Fruit fly (Drosophila melanogaster) whole organism, pupa: ENCODE data around the gene CG11444.

Experiments used
- CG10348 ChIP-seq: fragments of 200-800 bp; sonication (Bioruptor generic); IDR thresholded peaks from 2 replicates; pipeline ENCODE4 v1.3.6; 2022; ENCODE audit warnings: missing biosample characterization, missing genetic modification characterization
- CG12605 ChIP-seq: fragments of 200-800 bp; sonication (Bioruptor generic); IDR thresholded peaks from 2 replicates; pipeline ENCODE4 v1.3.6; 2022; ENCODE audit warnings: missing biosample characterization, missing genetic modification characterization
- CG13204 ChIP-seq: fragments of 200-800 bp; sonication (Bioruptor generic); optimal IDR thresholded peaks from 2 replicates; lab custom pipeline; 2018; ENCODE audit warnings: missing biosample characterization, mild to moderate bottlenecking, missing genetic modification characterization, moderate library complexity
- CG14655 ChIP-seq: fragments of 200-800 bp; sonication (Bioruptor generic); optimal IDR thresholded peaks from 3 replicates; lab custom pipeline; 2017; ENCODE audit warnings: mild to moderate bottlenecking, missing biosample characterization, missing genetic modification reagents, missing genetic modification characterization
- CG15710 ChIP-seq: fragments of 200-800 bp; sonication (Bioruptor generic); optimal IDR thresholded peaks from 2 replicates; lab custom pipeline; 2018; ENCODE audit warnings: missing biosample characterization, mild to moderate bottlenecking, missing genetic modification characterization, moderate library complexity
- CG17806 ChIP-seq: fragments of 200-800 bp; sonication (Bioruptor generic); optimal IDR thresholded peaks from 2 replicates; lab custom pipeline; 2018; ENCODE audit warnings: missing biosample characterization, mild to moderate bottlenecking, missing genetic modification characterization, moderate library complexity
- CG32121 ChIP-seq: fragments of 200-800 bp; sonication (Bioruptor generic); IDR thresholded peaks from 2 replicates; pipeline ENCODE4 v1.3.6; 2022; ENCODE audit warnings: missing biosample characterization, missing genetic modification characterization
- CG34367 ChIP-seq: fragments of 200-800 bp; sonication (Bioruptor generic); optimal IDR thresholded peaks from 2 replicates; lab custom pipeline; 2018; ENCODE audit warnings: missing biosample characterization, mild to moderate bottlenecking, missing genetic modification characterization
- CG4496 ChIP-seq: fragments of 200-800 bp; sonication (Bioruptor generic); IDR thresholded peaks from 3 replicates; pipeline ENCODE4 v1.3.6; 2022; ENCODE audit warnings: missing biosample characterization, missing genetic modification characterization
- CG8159 ChIP-seq: fragments of 200-800 bp; sonication (Bioruptor generic); optimal IDR thresholded peaks from 3 replicates; lab custom pipeline; 2018; ENCODE audit warnings: missing biosample characterization, mild to moderate bottlenecking, missing genetic modification characterization, moderate library complexity
- CG8301 ChIP-seq: fragments of 200-800 bp; sonication (Bioruptor generic); optimal IDR thresholded peaks from 2 replicates; lab custom pipeline; 2018; ENCODE audit warnings: missing biosample characterization, mild to moderate bottlenecking, missing genetic modification characterization
- CG9948 ChIP-seq: fragments of 200-800 bp; sonication (Bioruptor generic); optimal IDR thresholded peaks from 2 replicates; lab custom pipeline; 2018; ENCODE audit warnings: missing biosample characterization, mild to moderate bottlenecking, missing genetic modification characterization, moderate library complexity
- D1 ChIP-seq: fragments of 200-800 bp; sonication (Bioruptor generic); optimal IDR thresholded peaks from 2 replicates; lab custom pipeline; 2018; ENCODE audit warnings: missing biosample characterization, mild to moderate bottlenecking, missing genetic modification characterization, moderate library complexity
- EcR ChIP-seq: fragments of 200-800 bp; sonication (Bioruptor generic); optimal IDR thresholded peaks from 3 replicates; lab custom pipeline; 2019; ENCODE audit warnings: missing biosample characterization, missing genetic modification characterization, mild to moderate bottlenecking, moderate library complexity, missing genetic modification reagents
- Ets98B ChIP-seq: fragments of 200-800 bp; sonication (Bioruptor generic); IDR thresholded peaks from 2 replicates; pipeline ENCODE4 v1.3.6; 2022; ENCODE audit warnings: missing biosample characterization, missing genetic modification characterization
- Pif1A ChIP-seq: fragments of 200-800 bp; sonication (Bioruptor generic); optimal IDR thresholded peaks from 3 replicates; lab custom pipeline; 2016; ENCODE audit warnings: missing biosample characterization, missing genetic modification characterization
- Pif1B ChIP-seq: fragments of 200-800 bp; sonication (Bioruptor generic); optimal IDR thresholded peaks from 3 replicates; lab custom pipeline; 2016; ENCODE audit warnings: missing biosample characterization, missing genetic modification characterization
- Snoo ChIP-seq: fragments of 200-800 bp; sonication (Bioruptor generic); optimal IDR thresholded peaks from 3 replicates; lab custom pipeline; 2017; ENCODE audit warnings: missing biosample characterization, mild to moderate bottlenecking, missing genetic modification characterization, inconsistent platforms
- fd96Ca ChIP-seq: fragments of 200-800 bp; sonication (Bioruptor generic); IDR thresholded peaks from 3 replicates; pipeline ENCODE4 v1.3.6; 2022; ENCODE audit warnings: missing biosample characterization, missing genetic modification characterization
- gl ChIP-seq: fragments of 200-800 bp; sonication (Bioruptor generic); optimal IDR thresholded peaks from 2 replicates; lab custom pipeline; 2018; ENCODE audit warnings: missing biosample characterization, mild to moderate bottlenecking, missing genetic modification characterization
- rn ChIP-seq: fragments of 200-800 bp; sonication (Bioruptor generic); IDR thresholded peaks from 2 replicates; pipeline ENCODE4 v1.3.6; 2022; ENCODE audit warnings: missing biosample characterization, missing genetic modification characterization

CG11444 gene

DNA sequence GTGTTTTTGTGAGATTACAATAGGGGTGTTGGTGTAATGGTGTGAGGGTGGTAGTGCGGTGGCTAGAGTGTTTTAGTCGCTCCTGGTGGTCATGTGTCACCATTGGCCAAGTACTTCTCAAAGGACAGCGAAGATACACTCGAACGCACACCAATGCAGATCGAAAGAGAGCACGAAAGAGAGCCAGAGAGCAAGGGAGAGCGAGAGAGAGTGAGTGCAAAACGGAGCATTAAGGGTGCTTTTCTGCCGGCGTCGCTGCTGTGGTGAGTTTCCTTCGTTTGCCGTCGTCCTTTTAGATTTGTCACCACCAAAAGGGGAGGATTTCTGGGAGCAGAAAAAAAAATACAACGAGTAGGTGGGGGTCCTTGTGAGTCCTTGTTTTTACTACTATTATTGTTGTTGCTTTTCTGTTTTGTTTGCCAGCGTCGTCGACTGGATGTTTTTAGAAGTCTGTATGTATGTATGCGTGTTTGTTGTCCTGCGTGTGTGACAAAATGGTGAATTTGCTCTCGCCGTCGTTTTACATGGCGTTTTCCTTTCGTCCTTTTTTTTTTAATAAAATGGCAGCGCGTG lies 46.0 kb downstream of the CG11444 start:
- TF ChIP-seq Snoo (tag; lab: Kevin White, UChicago) (no peak), CG17806 (no peak), fd96Ca (GFP tag; lab: Robert Waterston, UW) (no peak), rn (GFP tag; lab: Robert Waterston, UW) (no peak), Pif1A (GFP tag; lab: Kevin White, UChicago) (no peak), D1 (tag; lab: Kevin White, UChicago) (no peak), CG10348 (GFP tag; lab: Robert Waterston, UW) (no peak), CG8301 (no peak), gl (tag; lab: Kevin White, UChicago) (no peak)

DNA sequence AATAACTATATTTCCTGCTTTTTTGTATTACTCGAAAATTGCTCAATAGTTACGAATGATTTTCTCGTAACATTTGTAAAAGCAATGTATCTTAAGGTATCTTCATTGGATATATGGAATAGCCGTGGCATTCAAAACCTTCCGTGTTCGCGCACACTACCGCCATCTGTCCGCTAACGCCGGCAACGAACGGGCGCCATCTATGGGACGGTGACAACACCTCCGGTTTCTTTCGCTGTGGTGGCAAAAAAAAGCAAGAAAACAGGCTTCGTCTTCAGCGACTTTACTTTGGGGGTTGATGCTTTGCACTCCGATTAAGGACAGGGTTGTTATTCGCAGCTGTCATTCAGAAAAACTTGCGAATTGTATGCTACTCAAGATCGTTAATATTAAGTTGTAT lies 47.1 kb downstream of the CG11444 start:
- TF ChIP-seq Snoo (tag; lab: Kevin White, UChicago) (peak; percentile 50), CG10348 (GFP tag; lab: Robert Waterston, UW) (no peak), D1 (tag; lab: Kevin White, UChicago) (no peak), EcR (no peak), CG32121 (no peak), Pif1B (GFP tag; lab: Kevin White, UChicago) (peak; percentile 3), CG14655 (peak; percentile 34), Pif1A (GFP tag; lab: Kevin White, UChicago) (peak; percentile 6), fd96Ca (GFP tag; lab: Robert Waterston, UW) (no peak; the same call in 2 of the 3 replicates), CG8301 (no peak), CG4496 (GFP tag; lab: Robert Waterston, UW) (peak; percentile 75), Ets98B (GFP tag; lab: Robert Waterston, UW) (no peak), CG9948 (tag; lab: Kevin White, UChicago) (no peak), CG34367 (peak; percentile 16), CG13204 (GFP tag; lab: Kevin White, UChicago) (peak; percentile 10)

DNA sequence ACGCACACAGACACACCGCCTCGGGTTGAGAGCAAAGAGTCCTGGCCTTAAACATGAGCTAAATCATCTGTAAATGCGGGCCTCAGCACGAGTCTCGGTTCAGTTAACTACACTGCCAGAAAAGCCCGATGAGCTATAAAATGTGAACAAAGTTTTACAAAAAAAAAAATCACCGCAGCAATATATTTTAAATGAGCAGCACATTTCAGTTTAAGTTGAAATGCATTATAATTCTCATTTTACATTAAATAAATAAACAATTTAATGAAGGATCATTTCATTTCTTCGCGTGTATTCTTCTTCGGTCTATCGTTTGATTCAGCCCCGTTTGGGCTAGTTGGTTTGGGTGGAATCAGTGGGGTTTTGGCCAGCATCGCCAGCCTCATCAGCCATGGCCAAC lies 48.9 kb downstream of the CG11444 start:
- no peak for TF ChIP-seq CG14655
- TF ChIP-seq CG32121, result no peak
- TF ChIP-seq CG17806, result no peak
- no peak for TF ChIP-seq fd96Ca (GFP tag; lab: Robert Waterston, UW)
- TF ChIP-seq CG9948 (tag; lab: Kevin White, UChicago), result no peak
- TF ChIP-seq EcR, result no peak
- TF ChIP-seq rn (GFP tag; lab: Robert Waterston, UW), result no peak
- TF ChIP-seq CG4496 (GFP tag; lab: Robert Waterston, UW), result no peak
- no peak for TF ChIP-seq gl (tag; lab: Kevin White, UChicago)
- TF ChIP-seq, all 21 proteins: peak for 0

DNA sequence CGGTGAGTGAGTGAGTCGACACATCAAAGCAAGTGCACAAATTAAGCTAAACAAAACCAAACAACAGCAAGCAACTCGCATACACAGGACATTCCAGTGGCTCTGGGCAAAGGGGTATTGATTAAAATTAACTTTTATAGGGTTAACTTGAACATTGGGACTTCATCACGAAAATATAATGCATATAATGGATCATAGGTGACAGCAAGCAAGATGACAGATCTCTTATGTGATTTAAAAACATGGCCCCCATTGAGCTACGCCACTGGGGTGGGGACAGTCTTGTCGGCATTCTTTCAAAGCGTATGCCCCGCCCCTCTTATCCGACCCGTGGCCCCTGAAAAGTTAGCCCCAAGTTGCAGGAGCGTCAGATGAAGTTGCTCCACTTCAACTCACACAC lies 50.7 kb downstream of the CG11444 start:
- TF ChIP-seq CG9948 (tag; lab: Kevin White, UChicago) (peak; percentile 40), Ets98B (GFP tag; lab: Robert Waterston, UW) (no peak), gl (tag; lab: Kevin White, UChicago) (no peak), CG8159 (tag; lab: Kevin White, UChicago) (peak; percentile 51), CG10348 (GFP tag; lab: Robert Waterston, UW) (no peak), CG14655 (peak; percentile 44), Pif1A (GFP tag; lab: Kevin White, UChicago) (peak; percentile 20), rn (GFP tag; lab: Robert Waterston, UW) (no peak), EcR (no peak), CG4496 (GFP tag; lab: Robert Waterston, UW) (no peak), CG34367 (peak; percentile 27), CG13204 (GFP tag; lab: Kevin White, UChicago) (no peak), CG15710 (tag; lab: Kevin White, UChicago) (peak; percentile 39), CG12605 (GFP tag; lab: Robert Waterston, UW) (0 out of 2 replicates have a peak, but pooled peaks have one; percentile 13), D1 (tag; lab: Kevin White, UChicago) (no peak), CG17806 (peak; percentile 34), fd96Ca (GFP tag; lab: Robert Waterston, UW) (0 out of 3 replicates have a peak, but pooled peaks have one; percentile 13), Pif1B (GFP tag; lab: Kevin White, UChicago) (peak; percentile 27), Snoo (tag; lab: Kevin White, UChicago) (no peak), CG32121 (no peak), CG8301 (peak; percentile 20)
